Worm (Caenorhabditis elegans): ENCODE data around the gene F38H4.5.

DNA sequence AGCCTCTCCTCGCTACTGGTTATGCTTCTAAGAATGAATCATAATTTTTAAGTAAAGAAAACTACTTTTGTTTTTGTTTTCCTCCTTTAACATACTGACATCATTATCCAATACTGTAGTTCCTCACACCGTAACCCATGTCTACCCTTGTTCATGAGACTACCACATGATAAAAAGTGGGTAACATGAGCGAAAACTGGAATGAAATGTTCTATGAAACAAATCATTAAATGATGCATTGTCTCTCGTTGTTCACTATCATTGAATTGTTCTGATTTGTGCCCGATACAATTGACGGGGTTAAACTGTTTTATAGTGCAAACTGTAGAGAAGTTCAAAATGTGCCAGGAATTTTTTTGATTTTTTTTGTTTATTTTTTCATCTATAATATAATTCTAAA, 45.7 kb downstream of the F38H4.5 start:
- no peak for TF ChIP-seq pha-4 (tag; optimal IDR thresholded peaks at IDR 0.05)
- TF ChIP-seq chd-7 (tag; optimal IDR thresholded peaks at IDR 0.05) = no peak
- no peak for TF ChIP-seq mes-4 (tag; optimal IDR thresholded peaks at IDR 0.05)
- TF ChIP-seq unc-62 (GFP tag; optimal IDR thresholded peaks at IDR 0.05) = no peak
- TF ChIP-seq F57C9.4 (tag; optimal IDR thresholded peaks at IDR 0.05) = no peak
- no peak for TF ChIP-seq ztf-22 (GFP tag; optimal IDR thresholded peaks at IDR 0.05)
- no peak for TF ChIP-seq ceh-58 (GFP tag; IDR thresholded peaks at IDR 0.05)
- TF ChIP-seq rpc-1 (optimal IDR thresholded peaks at IDR 0.05) = no peak
- TF ChIP-seq rpc-1 (tag; optimal IDR thresholded peaks at IDR 0.05) = no peak
- no peak for TF ChIP-seq ama-1 (optimal IDR thresholded peaks at IDR 0.05)
- no peak for TF ChIP-seq ama-1 (GFP tag; optimal IDR thresholded peaks at IDR 0.05)
- no peak for TF ChIP-seq mxl-1 (tag; optimal IDR thresholded peaks at IDR 0.05)
- TF ChIP-seq rec-8 (tag; optimal IDR thresholded peaks at IDR 0.05) = no peak
- no peak for TF ChIP-seq F37B4.10 (GFP tag; IDR thresholded peaks at IDR 0.05)
- TF ChIP-seq sea-2 (GFP tag; IDR thresholded peaks at IDR 0.05) = no peak
- no peak for TF ChIP-seq dpl-1 (GFP tag; optimal IDR thresholded peaks at IDR 0.05)

Data from whole organism, young adult.